Worm (Caenorhabditis elegans) whole organism, L3 larva: Measurements from ENCODE around the gene dli-1.

Experiments
- R02D3.7 ChIP-seq: fragments of 150-350 bp; optimal IDR thresholded peaks from 2 replicates; lab custom pipeline; 2014; ENCODE audit warnings: missing biosample characterization, missing genetic modification characterization
- ZK546.5 ChIP-seq: sonication (generic microtip); optimal IDR thresholded peaks from 2 replicates; lab custom pipeline; 2017; ENCODE audit warnings: missing biosample characterization, missing genetic modification characterization
- aly-2 ChIP-seq: fragments of 150-350 bp; optimal IDR thresholded peaks from 2 replicates; lab custom pipeline; 2014; ENCODE audit warnings: missing biosample characterization, missing genetic modification characterization
- ama-1 ChIP-seq: fragments of 150-350 bp; optimal IDR thresholded peaks from 2 replicates; lab custom pipeline; 2018
- ceh-16 ChIP-seq: sonication (generic microtip); optimal IDR thresholded peaks from 2 replicates; lab custom pipeline; 2017; ENCODE audit warnings: missing biosample characterization, missing genetic modification characterization
- ceh-28 ChIP-seq: fragments of 150-350 bp; optimal IDR thresholded peaks from 2 replicates; lab custom pipeline; 2014; ENCODE audit warnings: missing biosample characterization, missing genetic modification reagents, missing genetic modification characterization
- ceh-82 ChIP-seq: fragments of 150-350 bp; optimal IDR thresholded peaks from 2 replicates; lab custom pipeline; 2014; ENCODE audit warnings: missing biosample characterization, missing genetic modification characterization
- ceh-9 ChIP-seq: sonication (generic microtip); optimal IDR thresholded peaks from 2 replicates; lab custom pipeline; 2018; ENCODE audit warnings: missing biosample characterization, missing genetic modification characterization
- daf-12 ChIP-seq: fragments of 150-350 bp; optimal IDR thresholded peaks from 2 replicates; lab custom pipeline; 2014; ENCODE audit warnings: missing biosample characterization, missing genetic modification reagents, missing genetic modification characterization
- egl-27 ChIP-seq: sonication (generic microtip); optimal IDR thresholded peaks from 4 replicates; lab custom pipeline; 2017; ENCODE audit warnings: missing biosample characterization, missing genetic modification reagents, missing genetic modification characterization
- egl-5 ChIP-seq: fragments of 150-350 bp; optimal IDR thresholded peaks from 2 replicates; lab custom pipeline; 2017; ENCODE audit warnings: missing biosample characterization, missing genetic modification reagents, missing genetic modification characterization, inconsistent platforms
- elt-1 ChIP-seq: fragments of 150-350 bp; optimal IDR thresholded peaks from 2 replicates; lab custom pipeline; 2014; ENCODE audit warnings: missing biosample characterization, missing genetic modification characterization
- elt-2 ChIP-seq: sonication (generic microtip); optimal IDR thresholded peaks from 2 replicates; lab custom pipeline; 2016; ENCODE audit warnings: missing genetic modification reagents, mild to moderate bottlenecking, missing genetic modification characterization, missing compliant biosample characterization
- eor-1 ChIP-seq, 2 experiments: fragments of 150-350 bp; optimal IDR thresholded peaks; 2 replicates each; lab custom pipeline; 2014 to 2018; ENCODE audit warnings: missing biosample characterization in 2 of 2, missing genetic modification characterization in 2 of 2
- fkh-10 ChIP-seq: sonication (generic microtip); optimal IDR thresholded peaks from 2 replicates; lab custom pipeline; 2017; ENCODE audit warnings: missing biosample characterization, missing genetic modification reagents, missing genetic modification characterization
- fkh-2 ChIP-seq: fragments of 150-350 bp; optimal IDR thresholded peaks from 2 replicates; lab custom pipeline; 2014; ENCODE audit warnings: missing biosample characterization, missing genetic modification reagents, missing genetic modification characterization
- fos-1 ChIP-seq: fragments of 150-350 bp; optimal IDR thresholded peaks from 2 replicates; lab custom pipeline; 2014; ENCODE audit warnings: missing biosample characterization, missing genetic modification characterization
- hmg-11 ChIP-seq: sonication (generic microtip); optimal IDR thresholded peaks from 2 replicates; lab custom pipeline; 2016; ENCODE audit warnings: missing genetic modification characterization, missing compliant biosample characterization
- jun-1 ChIP-seq: fragments of 150-350 bp; optimal IDR thresholded peaks from 2 replicates; lab custom pipeline; 2014; ENCODE audit warnings: missing biosample characterization, missing genetic modification reagents, missing genetic modification characterization
- lin-39 ChIP-seq: fragments of 150-350 bp; optimal IDR thresholded peaks from 2 replicates; lab custom pipeline; 2018; ENCODE audit warnings: missing biosample characterization, missing genetic modification reagents, missing genetic modification characterization
- lsy-12 ChIP-seq: sonication (generic microtip); optimal IDR thresholded peaks from 2 replicates; lab custom pipeline; 2016; ENCODE audit warnings: mild to moderate bottlenecking, missing genetic modification characterization, missing compliant biosample characterization
- mml-1 ChIP-seq: fragments of 150-350 bp; sonication (generic microtip); optimal IDR thresholded peaks from 3 replicates; lab custom pipeline; 2014; ENCODE audit warnings: missing biosample characterization, missing genetic modification characterization
- nfya-1 ChIP-seq: sonication (generic microtip); optimal IDR thresholded peaks from 2 replicates; lab custom pipeline; 2017; ENCODE audit warnings: missing genetic modification characterization, mild to moderate bottlenecking, missing compliant biosample characterization, antibody characterized with exemption, moderate library complexity; ENCODE audit not compliant: insufficient read depth
- nhr-11 ChIP-seq: fragments of 150-350 bp; optimal IDR thresholded peaks from 2 replicates; lab custom pipeline; 2014; ENCODE audit warnings: missing biosample characterization, missing genetic modification characterization
- nhr-12 ChIP-seq: fragments of 150-350 bp; optimal IDR thresholded peaks from 2 replicates; lab custom pipeline; 2014; ENCODE audit warnings: missing biosample characterization, missing genetic modification characterization
- nhr-23 ChIP-seq: fragments of 150-350 bp; optimal IDR thresholded peaks from 2 replicates; lab custom pipeline; 2014; ENCODE audit warnings: missing biosample characterization, missing genetic modification reagents, missing genetic modification characterization
- nhr-237 ChIP-seq: fragments of 150-350 bp; optimal IDR thresholded peaks from 2 replicates; lab custom pipeline; 2014; ENCODE audit warnings: missing biosample characterization, missing genetic modification characterization
- nhr-25 ChIP-seq: sonication (generic microtip); optimal IDR thresholded peaks from 2 replicates; lab custom pipeline; 2017; ENCODE audit warnings: missing biosample characterization, missing genetic modification characterization
- nhr-28 ChIP-seq: fragments of 150-350 bp; optimal IDR thresholded peaks from 2 replicates; lab custom pipeline; 2014; ENCODE audit warnings: missing biosample characterization, missing genetic modification characterization
- nhr-43 ChIP-seq: sonication (generic microtip); optimal IDR thresholded peaks from 2 replicates; lab custom pipeline; 2016; ENCODE audit warnings: mild to moderate bottlenecking, missing genetic modification characterization, missing compliant biosample characterization; ENCODE audit not compliant: poor library complexity, severe bottlenecking
- nhr-67 ChIP-seq: fragments of 150-350 bp; optimal IDR thresholded peaks from 2 replicates; lab custom pipeline; 2014; ENCODE audit warnings: missing biosample characterization, missing genetic modification characterization
- nhr-76 ChIP-seq: fragments of 150-350 bp; sonication (generic microtip); optimal IDR thresholded peaks from 5 replicates; lab custom pipeline; 2014; ENCODE audit warnings: missing biosample characterization, missing genetic modification characterization
- nhr-77 ChIP-seq: fragments of 150-350 bp; optimal IDR thresholded peaks from 2 replicates; lab custom pipeline; 2014; ENCODE audit warnings: missing biosample characterization, missing genetic modification characterization
- pha-4 ChIP-seq: fragments of 150-350 bp; optimal IDR thresholded peaks from 2 replicates; lab custom pipeline; 2014; ENCODE audit warnings: missing biosample characterization, missing genetic modification reagents, missing genetic modification characterization
- pqm-1 ChIP-seq: fragments of 150-350 bp; optimal IDR thresholded peaks from 2 replicates; lab custom pipeline; 2017; ENCODE audit warnings: missing biosample characterization, missing genetic modification characterization, inconsistent platforms
- sea-2 ChIP-seq: fragments of 150-350 bp; sonication (generic microtip); optimal IDR thresholded peaks from 4 replicates; lab custom pipeline; 2014; ENCODE audit warnings: missing biosample characterization, missing genetic modification reagents, missing genetic modification characterization
- skn-1 ChIP-seq: fragments of 150-350 bp; optimal IDR thresholded peaks from 2 replicates; lab custom pipeline; 2014; ENCODE audit warnings: missing biosample characterization, missing genetic modification characterization
- snpc-4 ChIP-seq: fragments of 150-350 bp; optimal IDR thresholded peaks from 2 replicates; lab custom pipeline; 2014; ENCODE audit warnings: missing biosample characterization, missing genetic modification characterization
- tbx-2 ChIP-seq: sonication (generic microtip); optimal IDR thresholded peaks from 2 replicates; lab custom pipeline; 2016; ENCODE audit warnings: mild to moderate bottlenecking, missing genetic modification characterization, missing compliant biosample characterization
- unc-39 ChIP-seq: sonication (generic microtip); optimal IDR thresholded peaks from 4 replicates; lab custom pipeline; 2017; ENCODE audit warnings: missing biosample characterization, missing genetic modification characterization
- unc-62 ChIP-seq: fragments of 150-350 bp; sonication (generic microtip); optimal IDR thresholded peaks from 4 replicates; lab custom pipeline; 2014; ENCODE audit warnings: missing biosample characterization, missing genetic modification reagents, missing genetic modification characterization
- zag-1 ChIP-seq: fragments of 150-350 bp; optimal IDR thresholded peaks from 2 replicates; lab custom pipeline; 2014; ENCODE audit warnings: missing biosample characterization, missing genetic modification characterization
- ztf-11 ChIP-seq: fragments of 150-350 bp; optimal IDR thresholded peaks from 2 replicates; lab custom pipeline; 2014; ENCODE audit warnings: missing biosample characterization, missing genetic modification characterization
- ztf-4 ChIP-seq: fragments of 150-350 bp; optimal IDR thresholded peaks from 2 replicates; lab custom pipeline; 2014; ENCODE audit warnings: missing biosample characterization, missing genetic modification characterization

Gene dli-1

DNA sequence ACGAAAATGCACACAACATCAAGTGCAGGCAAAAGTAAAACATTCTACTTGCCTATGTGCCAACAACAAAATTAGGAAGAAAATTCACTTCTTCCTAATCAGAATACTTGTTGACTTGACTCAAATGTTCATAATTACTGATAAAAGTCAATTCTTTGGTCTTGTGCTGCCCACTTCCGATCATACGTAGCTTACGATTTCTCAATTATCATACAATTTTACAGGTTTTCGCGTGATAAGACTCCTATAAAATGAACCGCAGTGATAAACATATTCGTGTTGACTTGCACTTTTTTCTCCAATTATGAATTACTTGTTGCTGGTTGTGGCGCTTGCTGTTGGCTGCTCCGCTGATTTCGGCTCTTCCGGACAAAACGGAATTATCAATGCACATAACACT, 41.2 kb downstream of the dli-1 start, which contains the start of gene scl-2:
scl-2 (plus strand) TSS at position 293 of the 400 bp plus-strand sequence.
- TF ChIP-seq hmg-11 (no peak), lsy-12 (tag; lab: Kevin White, UChicago) (no peak), aly-2 (tag; lab: Kevin White, UChicago) (no peak), jun-1 (tag; lab: Kevin White, UChicago) (peak; percentile 96), sea-2 (no peak), nhr-23 (no peak), nhr-237 (tag; lab: Kevin White, UChicago) (no peak), lin-39 (tag; lab: Kevin White, UChicago) (no peak), skn-1 (tag; lab: Kevin White, UChicago) (peak; percentile 19), fos-1 (no peak), mml-1 (tag; lab: Kevin White, UChicago) (no peak), tbx-2 (no peak), zag-1 (tag; lab: Kevin White, UChicago) (no peak), nhr-77 (tag; lab: Kevin White, UChicago) (no peak), nhr-28 (tag; lab: Kevin White, UChicago) (no peak), daf-12 (tag; lab: Kevin White, UChicago) (no peak), eor-1 (tag; optimal IDR thresholded peaks at IDR 0.05; lab: Kevin White, UChicago) (no peak), unc-62 (no peak), fkh-2 (tag; lab: Kevin White, UChicago) (no peak), snpc-4 (no peak), R02D3.7 (no peak), egl-5 (tag; lab: Kevin White, UChicago) (no peak), unc-39 (tag; lab: Kevin White, UChicago) (no peak), ama-1 (lab: Kevin White, UChicago) (no peak), ceh-9 (tag; lab: Kevin White, UChicago) (no peak), elt-2 (peak; percentile 99), nhr-76 (tag; lab: Kevin White, UChicago) (no peak), ceh-16 (tag; lab: Kevin White, UChicago) (no peak), egl-27 (tag; lab: Kevin White, UChicago) (no peak), pqm-1 (peak; percentile 99), nhr-67 (tag; lab: Kevin White, UChicago) (no peak), ceh-82 (tag; lab: Kevin White, UChicago) (no peak), ceh-28 (tag; lab: Kevin White, UChicago) (no peak), nhr-11 (tag; lab: Kevin White, UChicago) (no peak), ZK546.5 (tag; lab: Kevin White, UChicago) (no peak), pha-4 (peak; percentile 73), ztf-4 (no peak), ztf-11 (tag; lab: Kevin White, UChicago) (no peak)

ce11 chrIV:13056026-13056425, 42.6 kb downstream of the dli-1 start, which contains the start of gene scl-1:
Gene scl-1, plus strand, starts transcription at chrIV:13056326.
- TF ChIP-seq nhr-43 (no peak), nfya-1 (tag; lab: Kevin White, UChicago) (no peak), fkh-10 (GFP tag; lab: Kevin White, UChicago) (no peak), zag-1 (tag; lab: Kevin White, UChicago) (no peak), ceh-28 (tag; lab: Kevin White, UChicago) (no peak)

- no peak for TF ChIP-seq daf-12 (tag; lab: Kevin White, UChicago)
- no peak for TF ChIP-seq ztf-4
- TF ChIP-seq zag-1 (tag; lab: Kevin White, UChicago): no peak
- TF ChIP-seq lsy-12 (tag; lab: Kevin White, UChicago): no peak
- TF ChIP-seq ama-1 (lab: Kevin White, UChicago): no peak
- TF ChIP-seq ztf-11 (tag; lab: Kevin White, UChicago): no peak
- TF ChIP-seq elt-1: no peak
- TF ChIP-seq nhr-25 (tag; lab: Kevin White, UChicago): no peak
- no peak for TF ChIP-seq nhr-77 (tag; lab: Kevin White, UChicago)
- TF ChIP-seq elt-2: no peak
- no peak for TF ChIP-seq fkh-2 (tag; lab: Kevin White, UChicago)
- no peak for TF ChIP-seq mml-1 (tag; lab: Kevin White, UChicago)
- no peak for TF ChIP-seq ceh-16 (tag; lab: Kevin White, UChicago)
- no peak for TF ChIP-seq nhr-12
- TF ChIP-seq jun-1 (tag; lab: Kevin White, UChicago): no peak
- TF ChIP-seq skn-1 (tag; lab: Kevin White, UChicago): no peak
Measured at ce11 chrIV:13052568-13052967, 46.0 kb downstream of the dli-1 start, which contains the start of gene F49E11.7. Gene F49E11.7, plus strand, starts transcription at chrIV:13052868.
